Fruit fly (Drosophila melanogaster): ENCODE data around the gene CG9663.
A peak's percentile ranks its signal among the peaks of the same experiment; 100 is the strongest.

The CG9663 gene

dm6 chr2L:3338566-3339215, 35.8 kb upstream of the CG9663 start (continued):
- TF ChIP-seq CG10209 (GFP tag; optimal IDR thresholded peaks at IDR 0.05) = peak; percentile 76
- TF ChIP-seq tap (tag; optimal IDR thresholded peaks at IDR 0.05) = peak; percentile 71
- TF ChIP-seq CG4730 (GFP tag; IDR thresholded peaks at IDR 0.05) = peak; percentile 66; the same call in 1 of the 2 replicates
- TF ChIP-seq Hand (GFP tag; optimal IDR thresholded peaks at IDR 0.05) = no peak
- TF ChIP-seq CG1233 (GFP tag; optimal IDR thresholded peaks at IDR 0.05) = peak; percentile 30
- TF ChIP-seq CTCF (GFP tag; optimal IDR thresholded peaks at IDR 0.05) = no peak
- TF ChIP-seq CG17361 (GFP tag; IDR thresholded peaks at IDR 0.05) = peak; percentile 88; the same call in 2 of the 3 replicates
- peak; percentile 87 for TF ChIP-seq Hr3 (GFP tag; optimal IDR thresholded peaks at IDR 0.05)
- peak; percentile 94 for TF ChIP-seq ken (GFP tag; IDR thresholded peaks at IDR 0.05)
- TF ChIP-seq stc (GFP tag; IDR thresholded peaks at IDR 0.05) = peak; percentile 77
- TF ChIP-seq insv (GFP tag; optimal IDR thresholded peaks at IDR 0.05) = no peak
- no peak for TF ChIP-seq rib (GFP tag; IDR thresholded peaks at IDR 0.05)
- TF ChIP-seq PHDP (tag; optimal IDR thresholded peaks at IDR 0.05) = peak; percentile 77
- peak; percentile 80 for TF ChIP-seq CG17359 (tag; optimal IDR thresholded peaks at IDR 0.05)
- TF ChIP-seq tx (GFP tag; optimal IDR thresholded peaks at IDR 0.05) = peak; percentile 74
- TF ChIP-seq CG15269 (tag; optimal IDR thresholded peaks at IDR 0.05) = no peak
- peak; percentile 28 for TF ChIP-seq TFAM (GFP tag; optimal IDR thresholded peaks at IDR 0.05)
- TF ChIP-seq dmrt99B (tag; optimal IDR thresholded peaks at IDR 0.05) = peak; percentile 81
- TF ChIP-seq CG13775 (GFP tag; optimal IDR thresholded peaks at IDR 0.05) = peak; percentile 25
- TF ChIP-seq CG9727 (GFP tag; optimal IDR thresholded peaks at IDR 0.05) = peak; percentile 52
- no peak for TF ChIP-seq gro (GFP tag; optimal IDR thresholded peaks at IDR 0.05)
- TF ChIP-seq usp (GFP tag; optimal IDR thresholded peaks at IDR 0.05) = no peak
- TF ChIP-seq CG2120 (GFP tag; optimal IDR thresholded peaks at IDR 0.05) = no peak
- TF ChIP-seq Hmr (GFP tag; optimal IDR thresholded peaks at IDR 0.05) = peak; percentile 41
- TF ChIP-seq ham (GFP tag; IDR thresholded peaks at IDR 0.05) = no peak
- no peak for TF ChIP-seq cad (GFP tag; optimal IDR thresholded peaks at IDR 0.05)
- TF ChIP-seq Dfd (GFP tag; optimal IDR thresholded peaks at IDR 0.05) = no peak
- peak; percentile 43 for TF ChIP-seq NfI (GFP tag; optimal IDR thresholded peaks at IDR 0.05)
- TF ChIP-seq CG11085 (GFP tag; IDR thresholded peaks at IDR 0.05) = no peak; the same call in 1 of the 2 replicates
- TF ChIP-seq Sry-β (GFP tag; optimal IDR thresholded peaks at IDR 0.05) = peak; percentile 24
- TF ChIP-seq gt (GFP tag; IDR thresholded peaks at IDR 0.05) = peak; percentile 67
- TF ChIP-seq ci (GFP tag; IDR thresholded peaks at IDR 0.05) = peak; percentile 94
- TF ChIP-seq fu2 (GFP tag; optimal IDR thresholded peaks at IDR 0.05) = peak; percentile 38
- peak; percentile 88 for TF ChIP-seq Antp (GFP tag; optimal IDR thresholded peaks at IDR 0.05)
- peak; percentile 72 for TF ChIP-seq CG8290 (GFP tag; optimal IDR thresholded peaks at IDR 0.05)
- TF ChIP-seq CG8290 (tag; optimal IDR thresholded peaks at IDR 0.05) = no peak
- TF ChIP-seq CG1602 (GFP tag; optimal IDR thresholded peaks at IDR 0.05) = peak; percentile 86
- TF ChIP-seq CG17912 (GFP tag; optimal IDR thresholded peaks at IDR 0.05) = no peak
- 0 out of 2 replicates have a peak, but pooled peaks have one; percentile 7 for TF ChIP-seq aop (GFP tag; IDR thresholded peaks at IDR 0.05)
- TF ChIP-seq Fer1 (GFP tag; optimal IDR thresholded peaks at IDR 0.05) = no peak
- TF ChIP-seq ewg (GFP tag; optimal IDR thresholded peaks at IDR 0.05) = peak; percentile 89
- no peak for TF ChIP-seq h (optimal IDR thresholded peaks at IDR 0.05)
- TF ChIP-seq CG5953 (GFP tag; IDR thresholded peaks at IDR 0.05) = peak; percentile 67
- TF ChIP-seq CG7745 (tag; optimal IDR thresholded peaks at IDR 0.05) = no peak
- peak in 1 of 2 experiments; percentile 90 for TF ChIP-seq eve (GFP tag; optimal IDR thresholded peaks at IDR 0.05)
- peak; percentile 16 for TF ChIP-seq kah (GFP tag; optimal IDR thresholded peaks at IDR 0.05)
- no peak for TF ChIP-seq mirr (GFP tag; optimal IDR thresholded peaks at IDR 0.05)
- peak; percentile 58 for TF ChIP-seq CG17186 (GFP tag; optimal IDR thresholded peaks at IDR 0.05)
- peak in 1 of 2 experiments; percentile 1 for TF ChIP-seq Trl (optimal IDR thresholded peaks at IDR 0.05)
- peak; percentile 83 for TF ChIP-seq Trl (GFP tag; optimal IDR thresholded peaks at IDR 0.05)
- no peak for TF ChIP-seq CG6791 (GFP tag; IDR thresholded peaks at IDR 0.05; ENCODE audit: partially characterized antibody)
- TF ChIP-seq CG32772 (GFP tag; IDR thresholded peaks at IDR 0.05) = peak; percentile 91
- TF ChIP-seq Hr39 (optimal IDR thresholded peaks at IDR 0.05) = no peak
